Worm (Caenorhabditis elegans): Measurements from ENCODE around the gene F26C11.4.

ce11 chrII:9951846-9952245 is 35.8 kb upstream of the F26C11.4 start:
- TF ChIP-seq flt-1 (GFP tag; IDR thresholded peaks at IDR 0.05) (no peak), klf-2 (GFP tag; conservative IDR thresholded peaks at IDR 0.05) (no peak), T22C8.4 (GFP tag; IDR thresholded peaks at IDR 0.05) (no peak)
